Fruit fly (Drosophila melanogaster) whole organism, embryonic: Measurements from ENCODE around the gene AP-2alpha.

Source experiments
- Antp ChIP-seq: fragments of 200-800 bp; sonication (Bioruptor generic); optimal IDR thresholded peaks from 3 replicates; lab custom pipeline; 2016; ENCODE audit warnings: missing biosample characterization, missing genetic modification characterization
- CG10147 ChIP-seq: fragments of 200-800 bp; sonication (Bioruptor generic); optimal IDR thresholded peaks from 2 replicates; lab custom pipeline; 2019; ENCODE audit warnings: missing biosample characterization, mild to moderate bottlenecking, missing genetic modification characterization, moderate library complexity
- CG10267 ChIP-seq: fragments of 200-800 bp; sonication (Bioruptor generic); optimal IDR thresholded peaks from 2 replicates; lab custom pipeline; 2018; ENCODE audit warnings: missing biosample characterization, mild to moderate bottlenecking, missing genetic modification characterization, moderate library complexity
- CG10979 ChIP-seq: fragments of 200-800 bp; sonication (Bioruptor generic); optimal IDR thresholded peaks from 2 replicates; lab custom pipeline; 2018; ENCODE audit warnings: missing biosample characterization, mild to moderate bottlenecking, missing genetic modification characterization, moderate library complexity
- CG11723 ChIP-seq: fragments of 200-800 bp; sonication (Bioruptor generic); optimal IDR thresholded peaks from 2 replicates; lab custom pipeline; 2017; ENCODE audit warnings: missing biosample characterization, mild to moderate bottlenecking, missing genetic modification characterization
- CG12659 ChIP-seq: fragments of 200-800 bp; sonication (Bioruptor generic); optimal IDR thresholded peaks from 3 replicates; lab custom pipeline; 2017; ENCODE audit warnings: mild to moderate bottlenecking, missing biosample characterization, missing genetic modification reagents, missing genetic modification characterization
- CG14050 ChIP-seq: fragments of 200-800 bp; sonication (Bioruptor generic); IDR thresholded peaks from 3 replicates; pipeline ENCODE4 v1.3.6; 2022; ENCODE audit warnings: missing biosample characterization, missing genetic modification characterization
- CG15514 ChIP-seq: fragments of 200-800 bp; sonication (Bioruptor generic); optimal IDR thresholded peaks from 3 replicates; lab custom pipeline; 2017; ENCODE audit warnings: missing biosample characterization, missing genetic modification characterization, mild to moderate bottlenecking, moderate library complexity, missing genetic modification reagents
- CG17361 ChIP-seq: fragments of 200-800 bp; sonication (Bioruptor generic); IDR thresholded peaks from 3 replicates; pipeline ENCODE4 v1.3.6; 2022; ENCODE audit warnings: missing biosample characterization, missing genetic modification characterization
- CG17802 ChIP-seq: fragments of 200-800 bp; sonication (Bioruptor generic); optimal IDR thresholded peaks from 2 replicates; lab custom pipeline; 2018; ENCODE audit warnings: missing biosample characterization, mild to moderate bottlenecking, missing genetic modification characterization, moderate library complexity
- CG17912 ChIP-seq: fragments of 200-800 bp; sonication (Bioruptor generic); optimal IDR thresholded peaks from 2 replicates; lab custom pipeline; 2018; ENCODE audit warnings: missing biosample characterization, mild to moderate bottlenecking, missing genetic modification characterization
- CG2889 ChIP-seq: fragments of 200-800 bp; sonication (Bioruptor generic); IDR thresholded peaks from 3 replicates; pipeline ENCODE4 v1.3.6; 2022; ENCODE audit warnings: missing biosample characterization, missing genetic modification characterization
- CG30431 ChIP-seq: fragments of 200-800 bp; sonication (Bioruptor generic); optimal IDR thresholded peaks from 2 replicates; lab custom pipeline; 2017; ENCODE audit warnings: missing biosample characterization, missing genetic modification characterization
- CG33213 ChIP-seq: fragments of 200-800 bp; sonication (Bioruptor generic); optimal IDR thresholded peaks from 3 replicates; lab custom pipeline; 2016; ENCODE audit warnings: missing biosample characterization, missing genetic modification characterization
- CG34422 ChIP-seq: fragments of 200-800 bp; sonication (Bioruptor generic); IDR thresholded peaks from 3 replicates; pipeline ENCODE4 v1.3.6; 2022; ENCODE audit warnings: missing biosample characterization, missing genetic modification characterization
- CG3995 ChIP-seq: fragments of 200-800 bp; sonication (Bioruptor generic); optimal IDR thresholded peaks from 3 replicates; lab custom pipeline; 2016; ENCODE audit warnings: missing biosample characterization, missing genetic modification characterization
- CG4282 ChIP-seq: fragments of 200-800 bp; sonication (Bioruptor generic); optimal IDR thresholded peaks from 2 replicates; lab custom pipeline; 2016; ENCODE audit warnings: missing biosample characterization, missing genetic modification characterization
- CG4707 ChIP-seq: fragments of 200-800 bp; sonication (Bioruptor generic); optimal IDR thresholded peaks from 2 replicates; lab custom pipeline; 2018; ENCODE audit warnings: missing biosample characterization, mild to moderate bottlenecking, missing genetic modification characterization, moderate library complexity
- CG5953 ChIP-seq: fragments of 200-800 bp; sonication (Bioruptor generic); IDR thresholded peaks from 2 replicates; pipeline ENCODE4 v1.3.6; 2022; ENCODE audit warnings: missing biosample characterization, missing genetic modification characterization
- CG7271 ChIP-seq: fragments of 200-800 bp; sonication (Bioruptor generic); optimal IDR thresholded peaks from 2 replicates; lab custom pipeline; 2018; ENCODE audit warnings: missing biosample characterization, mild to moderate bottlenecking, missing genetic modification characterization, moderate library complexity
- CG7372 ChIP-seq: fragments of 200-800 bp; sonication (Bioruptor generic); IDR thresholded peaks from 2 replicates; pipeline ENCODE4 v1.3.6; 2022; ENCODE audit warnings: missing biosample characterization, missing genetic modification characterization
- CG7556 ChIP-seq: fragments of 200-800 bp; sonication (Bioruptor generic); optimal IDR thresholded peaks from 2 replicates; lab custom pipeline; 2017; ENCODE audit warnings: missing biosample characterization, mild to moderate bottlenecking, missing genetic modification characterization
- CG8281 ChIP-seq: fragments of 200-800 bp; sonication (Bioruptor generic); optimal IDR thresholded peaks from 2 replicates; lab custom pipeline; 2018; ENCODE audit warnings: missing biosample characterization, mild to moderate bottlenecking, missing genetic modification characterization, moderate library complexity
- CG8388 ChIP-seq: fragments of 200-800 bp; sonication (Bioruptor generic); optimal IDR thresholded peaks from 2 replicates; lab custom pipeline; 2019; ENCODE audit warnings: missing biosample characterization, mild to moderate bottlenecking, missing genetic modification characterization, moderate library complexity
- CG8478 ChIP-seq: fragments of >200 bp; optimal IDR thresholded peaks from 2 replicates; lab custom pipeline; 2018
- CG8765 ChIP-seq: fragments of 200-800 bp; sonication (Bioruptor generic); IDR thresholded peaks from 2 replicates; pipeline ENCODE4 v1.3.6; 2022; ENCODE audit warnings: missing biosample characterization, missing genetic modification characterization
- Dbx ChIP-seq: fragments of 200-800 bp; sonication (Bioruptor generic); IDR thresholded peaks from 3 replicates; pipeline ENCODE4 v1.3.6; 2022; ENCODE audit warnings: missing biosample characterization, missing genetic modification characterization
- Dp ChIP-seq: fragments of 200-800 bp; sonication (Bioruptor generic); optimal IDR thresholded peaks from 2 replicates; lab custom pipeline; 2018; ENCODE audit warnings: missing biosample characterization, mild to moderate bottlenecking, missing genetic modification characterization, moderate library complexity
- E2f2 ChIP-seq: fragments of 200-800 bp; sonication (Bioruptor generic); IDR thresholded peaks from 2 replicates; pipeline ENCODE4 v1.3.6; 2022; ENCODE audit warnings: missing biosample characterization, missing genetic modification characterization
- Gug ChIP-seq: fragments of 200-800 bp; sonication (Bioruptor generic); IDR thresholded peaks from 4 replicates; pipeline ENCODE4 v1.3.6; 2022; ENCODE audit warnings: missing biosample characterization, missing genetic modification characterization
- Hr39 ChIP-seq: fragments of >200 bp; optimal IDR thresholded peaks from 2 replicates; lab custom pipeline; 2017
- Hsf ChIP-seq: fragments of 200-800 bp; sonication (Bioruptor generic); optimal IDR thresholded peaks from 3 replicates; lab custom pipeline; 2016; ENCODE audit warnings: missing biosample characterization, missing genetic modification characterization
- Lpt ChIP-seq: fragments of >200 bp; optimal IDR thresholded peaks from 2 replicates; lab custom pipeline; 2018; ENCODE audit warnings: missing biosample characterization, missing genetic modification characterization
- MTF-1 ChIP-seq: fragments of 200-800 bp; sonication (Bioruptor generic); optimal IDR thresholded peaks from 2 replicates; lab custom pipeline; 2018; ENCODE audit warnings: missing biosample characterization, mild to moderate bottlenecking, missing genetic modification characterization, borderline replicate concordance
- Oli ChIP-seq: fragments of 200-800 bp; sonication (Bioruptor generic); optimal IDR thresholded peaks from 2 replicates; lab custom pipeline; 2018; ENCODE audit warnings: missing biosample characterization, mild to moderate bottlenecking, missing genetic modification characterization, moderate library complexity
- Ssrp ChIP-seq: fragments of 200-800 bp; sonication (Bioruptor generic); optimal IDR thresholded peaks from 2 replicates; lab custom pipeline; 2018; ENCODE audit warnings: missing biosample characterization, mild to moderate bottlenecking, missing genetic modification characterization, moderate library complexity
- YL-1 ChIP-seq: fragments of 200-800 bp; sonication (Bioruptor generic); optimal IDR thresholded peaks from 3 replicates; lab custom pipeline; 2017; ENCODE audit warnings: missing biosample characterization, mild to moderate bottlenecking, missing genetic modification characterization
- cato ChIP-seq: fragments of 200-800 bp; sonication (Bioruptor generic); optimal IDR thresholded peaks from 2 replicates; lab custom pipeline; 2016; ENCODE audit warnings: missing biosample characterization, missing genetic modification characterization, borderline replicate concordance
- crc ChIP-seq: fragments of 200-800 bp; sonication (Bioruptor generic); optimal IDR thresholded peaks from 2 replicates; lab custom pipeline; 2016; ENCODE audit warnings: missing biosample characterization, missing genetic modification characterization
- gcm2 ChIP-seq: fragments of 200-800 bp; sonication (Bioruptor generic); optimal IDR thresholded peaks from 2 replicates; lab custom pipeline; 2016; ENCODE audit warnings: missing biosample characterization, missing genetic modification characterization
- ham ChIP-seq: fragments of 200-800 bp; sonication (Bioruptor generic); IDR thresholded peaks from 2 replicates; pipeline ENCODE4 v1.3.6; 2022; ENCODE audit warnings: missing biosample characterization, missing genetic modification characterization
- inv ChIP-seq: fragments of 200-800 bp; sonication (Bioruptor generic); IDR thresholded peaks from 2 replicates; pipeline ENCODE4 v1.3.6; 2022; ENCODE audit warnings: missing biosample characterization, missing genetic modification characterization; ENCODE audit not compliant: partially characterized antibody
- lmd ChIP-seq: fragments of 200-800 bp; sonication (Bioruptor generic); IDR thresholded peaks from 2 replicates; pipeline ENCODE4 v1.3.6; 2022; ENCODE audit warnings: missing biosample characterization, missing genetic modification characterization
- phol ChIP-seq: fragments of 200-800 bp; sonication (Bioruptor generic); optimal IDR thresholded peaks from 3 replicates; lab custom pipeline; 2018; ENCODE audit warnings: missing biosample characterization, mild to moderate bottlenecking, missing genetic modification characterization, moderate library complexity
- pum ChIP-seq: fragments of 200-800 bp; sonication (Bioruptor generic); optimal IDR thresholded peaks from 2 replicates; lab custom pipeline; 2016; ENCODE audit warnings: missing biosample characterization, missing genetic modification characterization
- run ChIP-seq: fragments of 200-800 bp; sonication (Bioruptor generic); optimal IDR thresholded peaks from 3 replicates; lab custom pipeline; 2018; ENCODE audit warnings: missing biosample characterization, mild to moderate bottlenecking, missing genetic modification characterization
- scrt ChIP-seq: fragments of 200-800 bp; sonication (Bioruptor generic); optimal IDR thresholded peaks from 2 replicates; lab custom pipeline; 2018; ENCODE audit warnings: missing biosample characterization, mild to moderate bottlenecking, missing genetic modification characterization, moderate library complexity
- sens ChIP-seq: fragments of 200-800 bp; sonication (Bioruptor generic); peaks from one replicate; lab custom pipeline; 2016; ENCODE audit warnings: missing biosample characterization, missing genetic modification characterization
- ttk ChIP-seq: fragments of 200-800 bp; sonication (Bioruptor generic); IDR thresholded peaks from 2 replicates; pipeline ENCODE4 v2.1.2; 2022; ENCODE audit warnings: missing biosample characterization, missing genetic modification characterization
- wek ChIP-seq: fragments of 200-800 bp; sonication (Bioruptor generic); optimal IDR thresholded peaks from 3 replicates; lab custom pipeline; 2018; ENCODE audit warnings: missing biosample characterization, mild to moderate bottlenecking, missing genetic modification characterization, moderate library complexity
- zen2 ChIP-seq: fragments of 200-800 bp; sonication (Bioruptor generic); IDR thresholded peaks from 3 replicates; pipeline ENCODE4 v1.3.6; 2022; ENCODE audit warnings: missing biosample characterization, missing genetic modification characterization; ENCODE audit not compliant: partially characterized antibody

The AP-2alpha gene

dm6 chr2L:419620-420184, 5.1 kb upstream of the AP-2alpha start, which contains the start of the genes CG13690 and RpLP1 (continued):
- peak; percentile 81 for TF ChIP-seq scrt (GFP tag; lab: Kevin White, UChicago)
- TF ChIP-seq ham = no peak
- TF ChIP-seq CG8281 (tag; lab: Kevin White, UChicago) = peak; percentile 17
- 0 out of 3 replicates have a peak, but pooled peaks have one; percentile 22 for TF ChIP-seq CG34422
- no peak for TF ChIP-seq CG5953 (GFP tag; lab: Robert Waterston, UW)
- TF ChIP-seq Dbx (GFP tag; lab: Robert Waterston, UW) = peak; percentile 48; the same call in 1 of the 3 replicates
- peak; percentile 88 for TF ChIP-seq Dp (GFP tag; lab: Kevin White, UChicago)
- TF ChIP-seq CG8478 = no peak
- no peak for TF ChIP-seq CG4282
- peak; percentile 87 for TF ChIP-seq CG33213 (GFP tag; lab: Kevin White, UChicago)
- TF ChIP-seq CG8388 (GFP tag; lab: Kevin White, UChicago) = peak; percentile 70
- peak; percentile 62 for TF ChIP-seq CG7556 (GFP tag; lab: Kevin White, UChicago)
- peak; percentile 92 for TF ChIP-seq CG12659
- TF ChIP-seq CG14050 (GFP tag; lab: Robert Waterston, UW) = peak; percentile 25; the same call in 1 of the 3 replicates
- TF ChIP-seq ttk (GFP tag; lab: Robert Waterston, UW) = no peak
- peak; percentile 89 for TF ChIP-seq phol (tag; lab: Kevin White, UChicago)
- TF ChIP-seq CG10979 (tag; lab: Kevin White, UChicago) = peak; percentile 66
- TF ChIP-seq run (tag; lab: Kevin White, UChicago) = peak; percentile 65
- TF ChIP-seq CG3995 = peak; percentile 44
- TF ChIP-seq CG10267 (tag; lab: Kevin White, UChicago) = peak; percentile 86
- TF ChIP-seq Hsf = peak; percentile 78
- TF ChIP-seq YL-1 (GFP tag; lab: Kevin White, UChicago) = peak; percentile 95
- TF ChIP-seq Oli = peak; percentile 56
- peak; percentile 93 for TF ChIP-seq MTF-1 (GFP tag; lab: Kevin White, UChicago)
- TF ChIP-seq CG15514 (GFP tag; lab: Kevin White, UChicago) = peak; percentile 88
- peak; percentile 76 for TF ChIP-seq CG11723 (GFP tag; lab: Kevin White, UChicago)
- TF ChIP-seq E2f2 = peak; percentile 82
- TF ChIP-seq cato = peak; percentile 37
- TF ChIP-seq gcm2 (GFP tag; lab: Kevin White, UChicago) = peak; percentile 62
- no peak for TF ChIP-seq Lpt
- peak; percentile 57 for TF ChIP-seq CG4707 (GFP tag; lab: Kevin White, UChicago)
- TF ChIP-seq CG17912 (GFP tag; lab: Kevin White, UChicago) = peak; percentile 87
- peak; percentile 52 for TF ChIP-seq crc (GFP tag; lab: Kevin White, UChicago)
- no peak for TF ChIP-seq Hr39 (lab: Kevin White, UChicago)
- no peak for TF ChIP-seq CG2889 (GFP tag; lab: Robert Waterston, UW)
- TF ChIP-seq lmd (GFP tag; lab: Robert Waterston, UW) = no peak
- no peak for TF ChIP-seq Antp (GFP tag; lab: Kevin White, UChicago)
- TF ChIP-seq CG8765 (GFP tag; lab: Robert Waterston, UW) = no peak
- TF ChIP-seq CG30431 (GFP tag; lab: Kevin White, UChicago) = peak; percentile 26
- TF ChIP-seq CG10147 (GFP tag; lab: Kevin White, UChicago) = peak; percentile 77
- peak; percentile 85 for TF ChIP-seq CG17361 (GFP tag; lab: Robert Waterston, UW)
- TF ChIP-seq Ssrp (tag; lab: Kevin White, UChicago) = peak; percentile 14
- peak; percentile 82 for TF ChIP-seq wek (GFP tag; lab: Kevin White, UChicago)
- peak; percentile 9 for TF ChIP-seq CG17802 (tag; lab: Kevin White, UChicago)
- peak; percentile 36 for TF ChIP-seq pum (GFP tag; lab: Kevin White, UChicago)
- TF ChIP-seq CG7372 (GFP tag; lab: Robert Waterston, UW) = peak; percentile 36; the same call in 1 of the 2 replicates
- TF ChIP-seq inv = no peak
- no peak for TF ChIP-seq Gug (GFP tag; lab: Robert Waterston, UW)
- TF ChIP-seq CG7271 = peak; percentile 91
- peak; percentile 95 for TF ChIP-seq sens
- TF ChIP-seq zen2 (GFP tag; lab: Robert Waterston, UW) = no peak
